Worm (Caenorhabditis elegans) whole organism, late embryonic: ENCODE measurements around the gene T27A10.5.

ENCODE experiments used
- K09A11.1 ChIP-seq: sonication (generic microtip); optimal IDR thresholded peaks from 2 replicates; lab custom pipeline; 2017; ENCODE audit warnings: antibody characterized with exemption, mild to moderate bottlenecking, missing genetic modification characterization, missing compliant biosample characterization; ENCODE audit not compliant: insufficient read depth
- ahr-1 ChIP-seq: sonication (generic microtip); optimal IDR thresholded peaks from 2 replicates; lab custom pipeline; 2016; ENCODE audit warnings: missing genetic modification characterization, missing compliant biosample characterization
- ama-1 ChIP-seq: fragments of 150-350 bp; optimal IDR thresholded peaks from 2 replicates; lab custom pipeline; 2014
- gmeb-2 ChIP-seq: sonication (generic microtip); optimal IDR thresholded peaks from 2 replicates; lab custom pipeline; 2016; ENCODE audit warnings: missing genetic modification characterization, inconsistent platforms, missing compliant biosample characterization
- odd-2 ChIP-seq: sonication (generic microtip); optimal IDR thresholded peaks from 2 replicates; lab custom pipeline; 2017; ENCODE audit warnings: antibody characterized with exemption, mild to moderate bottlenecking, missing genetic modification characterization, missing compliant biosample characterization
- pha-4 ChIP-seq: fragments of 150-350 bp; optimal IDR thresholded peaks from 2 replicates; lab custom pipeline; 2018; ENCODE audit warnings: missing biosample characterization, missing genetic modification reagents, missing genetic modification characterization
- unc-3 ChIP-seq, 2 experiments: fragments of 200-800 bp in 1 of 2; sonication (Bioruptor generic) in 1 of 2; sonication (generic microtip) in 1 of 2; conservative IDR thresholded peaks in 1 of 2; optimal IDR thresholded peaks in 1 of 2; 2 replicates each; pipeline versions ENCODE4 v1.3.6 to Lab custom; 2016 to 2022; ENCODE audit warnings: missing compliant biosample characterization in 2 of 2, missing genetic modification characterization in 2 of 2, missing genetic modification reagents in 1 of 2

- TF ChIP-seq ama-1 (no peak), K09A11.1 (tag; lab: Kevin White, UChicago) (no peak), odd-2 (tag; lab: Kevin White, UChicago) (no peak), unc-3 (GFP tag; conservative IDR thresholded peaks at IDR 0.05; lab: Robert Waterston, UW) (no peak), unc-3 (tag; optimal IDR thresholded peaks at IDR 0.05; lab: Kevin White, UChicago) (no peak), gmeb-2 (no peak), pha-4 (tag; lab: Kevin White, UChicago) (no peak), ahr-1 (tag; lab: Kevin White, UChicago) (no peak)
These were observed 29.2 kb upstream of the T27A10.5 start for ce11 chrX:3602622-3603021.
